Fruit fly (Drosophila melanogaster): ENCODE measurements around the gene Ten-a.

The Ten-a gene

DNA sequence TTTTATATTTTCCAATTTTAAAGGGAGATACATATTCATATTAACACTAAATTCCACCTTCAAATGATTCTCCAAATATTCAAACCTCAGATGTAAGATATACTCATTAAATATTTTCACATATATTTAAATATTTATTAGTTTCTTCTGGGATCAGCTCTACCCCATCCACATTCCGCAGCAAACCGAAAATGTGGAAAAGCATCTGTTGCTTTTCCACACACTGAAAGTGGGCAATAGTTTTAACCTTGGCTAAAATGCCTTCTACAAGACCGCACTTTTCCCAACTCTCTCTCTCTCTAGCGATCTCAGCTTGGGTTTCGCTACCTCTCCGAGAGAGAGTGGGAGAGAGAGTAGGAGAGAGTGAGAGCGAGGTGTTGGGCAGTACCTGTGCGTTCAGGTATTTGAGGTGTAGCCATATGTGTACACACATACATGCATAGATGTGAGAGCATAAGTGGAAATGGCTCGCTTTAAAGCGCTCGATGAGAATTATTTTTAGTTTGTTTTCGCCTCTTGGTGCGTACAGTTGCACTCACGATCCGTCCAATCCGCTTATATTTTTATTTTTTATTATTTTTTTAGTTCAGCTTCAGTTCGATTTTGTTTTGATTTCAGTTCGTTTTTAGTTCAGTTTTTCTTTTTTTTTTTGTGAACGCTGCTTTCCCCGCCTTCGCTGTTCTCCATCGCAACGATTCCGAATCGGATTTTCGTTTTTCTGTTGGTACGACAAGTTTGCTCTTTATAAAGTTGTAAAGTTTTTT, 36.6 kb upstream of the Ten-a start, which contains the start of gene CG1806:
CG1806 (plus strand) TSS at position 499 of the 764 bp plus-strand sequence.
- TF ChIP-seq CG5953 (GFP tag; IDR thresholded peaks at IDR 0.05) (no peak), CG5180 (GFP tag; optimal IDR thresholded peaks at IDR 0.05) (peak; percentile 3), CG32772 (GFP tag; IDR thresholded peaks at IDR 0.05) (no peak), cg (GFP tag; optimal IDR thresholded peaks at IDR 0.05) (peak; percentile 82), CG12299 (tag; optimal IDR thresholded peaks at IDR 0.05) (no peak), Tbp (GFP tag; optimal IDR thresholded peaks at IDR 0.05) (no peak), CG10462 (GFP tag; optimal IDR thresholded peaks at IDR 0.05) (no peak), disco-r (GFP tag; optimal IDR thresholded peaks at IDR 0.05) (no peak), vnd (GFP tag; IDR thresholded peaks at IDR 0.05; ENCODE audit: partially characterized antibody) (no peak), Nf-YC (tag; optimal IDR thresholded peaks at IDR 0.05) (no peak), sd (tag; optimal IDR thresholded peaks at IDR 0.05) (peak; percentile 92), Sry-β (GFP tag; optimal IDR thresholded peaks at IDR 0.05) (no peak), salm (tag; optimal IDR thresholded peaks at IDR 0.05) (no peak), lab (GFP tag; optimal IDR thresholded peaks at IDR 0.05) (peak; percentile 11), Ets97D (GFP tag; optimal IDR thresholded peaks at IDR 0.05) (no peak), prd (optimal IDR thresholded peaks at IDR 0.05) (no peak), prd (GFP tag; IDR thresholded peaks at IDR 0.05) (no peak), seq (GFP tag; IDR thresholded peaks at IDR 0.05) (no peak), gro (GFP tag; optimal IDR thresholded peaks at IDR 0.05) (peak; percentile 54), CG32532 (GFP tag; IDR thresholded peaks at IDR 0.05) (peak; percentile 65; the same call in 1 of the 2 replicates), Jarid2 (GFP tag; optimal IDR thresholded peaks at IDR 0.05) (peak; percentile 85), hth (optimal IDR thresholded peaks at IDR 0.05) (no peak), HLHmδ (GFP tag; optimal IDR thresholded peaks at IDR 0.05) (peak; percentile 55), CG11696 (GFP tag; IDR thresholded peaks at IDR 0.05) (no peak), CG10366 (GFP tag; IDR thresholded peaks at IDR 0.05) (no peak), Sry-δ (GFP tag; optimal IDR thresholded peaks at IDR 0.05) (no peak), ewg (GFP tag; optimal IDR thresholded peaks at IDR 0.05) (no peak), fd102C (GFP tag; optimal IDR thresholded peaks at IDR 0.05) (no peak), CG34422 (GFP tag; IDR thresholded peaks at IDR 0.05) (0 out of 3 replicates have a peak, but pooled peaks have one; percentile 20), Ets65A (GFP tag) (no peak), pb (GFP tag; optimal IDR thresholded peaks at IDR 0.05) (no peak), Fer3 (tag; optimal IDR thresholded peaks at IDR 0.05) (no peak), mirr (GFP tag; optimal IDR thresholded peaks at IDR 0.05) (peak; percentile 8), chm (GFP tag; IDR thresholded peaks at IDR 0.05) (peak; percentile 18; the same call in 1 of the 2 replicates), CG18262 (tag; optimal IDR thresholded peaks at IDR 0.05) (no peak), CG6791 (GFP tag; IDR thresholded peaks at IDR 0.05; ENCODE audit: partially characterized antibody) (no peak), ci (GFP tag; IDR thresholded peaks at IDR 0.05) (peak; percentile 24; the same call in 2 of the 3 replicates), CG10543 (GFP tag; optimal IDR thresholded peaks at IDR 0.05) (peak; percentile 7), MTF-1 (GFP tag; optimal IDR thresholded peaks at IDR 0.05; ENCODE audit: borderline replicate concordance) (no peak), CG2199 (GFP tag; IDR thresholded peaks at IDR 0.05) (no peak), onecut (GFP tag; IDR thresholded peaks at IDR 0.05) (0 out of 2 replicates have a peak, but pooled peaks have one; percentile 4), cas (GFP tag; IDR thresholded peaks at IDR 0.05) (0 out of 2 replicates have a peak, but pooled peaks have one; percentile 13), Dip2 (GFP tag; IDR thresholded peaks at IDR 0.05) (no peak), CG12942 (GFP tag; optimal IDR thresholded peaks at IDR 0.05) (no peak), Oli (tag; optimal IDR thresholded peaks at IDR 0.05) (no peak), Sox102F (GFP tag; optimal IDR thresholded peaks at IDR 0.05) (no peak), hbn (GFP tag; IDR thresholded peaks at IDR 0.05; ENCODE audit: partially characterized antibody) (peak; percentile 34; the same call in 1 of the 2 replicates), knrl (GFP tag; IDR thresholded peaks at IDR 0.05; ENCODE audit: partially characterized antibody) (no peak), Atf6 (GFP tag; IDR thresholded peaks at IDR 0.05) (0 out of 2 replicates have a peak, but pooled peaks have one; percentile 31)
